Worm (Caenorhabditis elegans): Measurements from ENCODE around the gene W01D2.1.

ce11 chrII:14778092-14778491, 37.2 kb upstream of the W01D2.1 start, which contains the start of gene Y54E2A.8:
- TF ChIP-seq fos-1 (tag; optimal IDR thresholded peaks at IDR 0.05) (no peak), ama-1 (optimal IDR thresholded peaks at IDR 0.05) (no peak), lin-13 (GFP tag; optimal IDR thresholded peaks at IDR 0.05) (no peak), efl-3 (GFP tag; optimal IDR thresholded peaks at IDR 0.05) (no peak), nhr-76 (tag; optimal IDR thresholded peaks at IDR 0.05) (no peak), zag-1 (tag; optimal IDR thresholded peaks at IDR 0.05) (no peak)

Data from whole organism, L1 larva.